Fruit fly (Drosophila melanogaster) whole organism, wandering third instar larva: ENCODE data around the gene Stt3A.
A peak's percentile ranks its signal among the peaks of the same experiment; 100 is the strongest.

ENCODE experiments used
- Abd-B ChIP-seq: fragments of >200 bp; optimal IDR thresholded peaks from 2 replicates; lab custom pipeline; 2017; ENCODE audit warnings: missing biosample characterization, missing genetic modification characterization
- CG32264 ChIP-seq: fragments of 200-800 bp; sonication (Bioruptor generic); optimal IDR thresholded peaks from 2 replicates; lab custom pipeline; 2016; ENCODE audit warnings: missing biosample characterization, missing genetic modification characterization
- CG9705 ChIP-seq: fragments of 200-800 bp; sonication (Bioruptor generic); optimal IDR thresholded peaks from 2 replicates; lab custom pipeline; 2018; ENCODE audit warnings: missing biosample characterization, mild to moderate bottlenecking, missing genetic modification characterization
- Dfd ChIP-seq: fragments of >200 bp; optimal IDR thresholded peaks from 2 replicates; lab custom pipeline; 2017; ENCODE audit warnings: missing biosample characterization, missing genetic modification characterization
- GATAd ChIP-seq: sonication (Bioruptor generic); optimal IDR thresholded peaks from 2 replicates; lab custom pipeline; 2016; ENCODE audit warnings: missing biosample characterization, missing genetic modification characterization
- HLH106 ChIP-seq: fragments of 200-800 bp; optimal IDR thresholded peaks from 3 replicates; lab custom pipeline; 2019; ENCODE audit warnings: missing biosample characterization, mild to moderate bottlenecking, missing genetic modification characterization, moderate library complexity
- Hnf4 ChIP-seq: fragments of 200-800 bp; sonication (Bioruptor generic); optimal IDR thresholded peaks from 2 replicates; lab custom pipeline; 2016; ENCODE audit warnings: missing biosample characterization, mild to moderate bottlenecking, missing genetic modification characterization
- Hr78 ChIP-seq: fragments of >200 bp; optimal IDR thresholded peaks from 2 replicates; lab custom pipeline; 2017; ENCODE audit warnings: missing biosample characterization, missing genetic modification characterization
- Myc ChIP-seq: fragments of >200 bp; optimal IDR thresholded peaks from 2 replicates; lab custom pipeline; 2017
- Rel ChIP-seq, 2 experiments: fragments of 200-800 bp; sonication (Bioruptor generic) in 1 of 2; optimal IDR thresholded peaks; 2 replicates in 1 of 2; 3 replicates in 1 of 2; lab custom pipeline; 2016 to 2019; ENCODE audit warnings: mild to moderate bottlenecking in 2 of 2, missing biosample characterization in 2 of 2, missing genetic modification characterization in 2 of 2, moderate library complexity in 1 of 2
- br ChIP-seq: fragments of 200-800 bp; sonication (Bioruptor generic); optimal IDR thresholded peaks from 2 replicates; lab custom pipeline; 2016; ENCODE audit warnings: missing biosample characterization, missing genetic modification characterization
- dl ChIP-seq, 2 experiments: fragments of 175-275, 200-275 bp in 1 of 2; fragments of 200-275 bp in 1 of 2; sonication (Bioruptor generic); optimal IDR thresholded peaks; lab custom pipeline; 2018; ENCODE audit warnings: mild to moderate bottlenecking in 2 of 2, missing biosample characterization in 2 of 2, missing genetic modification characterization in 2 of 2, moderate library complexity in 2 of 2; ENCODE audit not compliant: partially characterized antibody in 2 of 2, insufficient read depth in 1 of 2
- dmrt93B ChIP-seq: fragments of 200-800 bp; sonication (Bioruptor generic); optimal IDR thresholded peaks from 2 replicates; lab custom pipeline; 2018; ENCODE audit warnings: missing biosample characterization, mild to moderate bottlenecking, missing genetic modification characterization
- foxo ChIP-seq, 2 experiments: fragments of 200-800 bp; sonication (Bioruptor generic); optimal IDR thresholded peaks; 2 replicates in 1 of 2; 3 replicates in 1 of 2; lab custom pipeline; 2016 to 2017; ENCODE audit warnings: missing biosample characterization in 2 of 2, missing genetic modification characterization in 2 of 2
- fru ChIP-seq: fragments of 200-800 bp; sonication (Bioruptor generic); optimal IDR thresholded peaks from 3 replicates; lab custom pipeline; 2016; ENCODE audit warnings: missing biosample characterization, mild to moderate bottlenecking, missing genetic modification characterization
- h ChIP-seq: fragments of 200-800 bp; sonication (Bioruptor generic); optimal IDR thresholded peaks from 3 replicates; lab custom pipeline; 2016; ENCODE audit warnings: missing biosample characterization, mild to moderate bottlenecking, missing genetic modification characterization
- lola ChIP-seq: fragments of >200 bp; optimal IDR thresholded peaks from 2 replicates; lab custom pipeline; 2017; ENCODE audit warnings: missing biosample characterization, missing genetic modification characterization
- psq ChIP-seq: fragments of 200-800 bp; sonication (Bioruptor generic); optimal IDR thresholded peaks from 3 replicates; lab custom pipeline; 2017; ENCODE audit warnings: missing biosample characterization, mild to moderate bottlenecking, missing genetic modification characterization, moderate library complexity
- rgr ChIP-seq: fragments of 200-800 bp; sonication (Bioruptor generic); optimal IDR thresholded peaks from 3 replicates; lab custom pipeline; 2016; ENCODE audit warnings: missing biosample characterization, mild to moderate bottlenecking, missing genetic modification characterization
- sv ChIP-seq: fragments of 200-800 bp; sonication (Bioruptor generic); optimal IDR thresholded peaks from 3 replicates; lab custom pipeline; 2016; ENCODE audit warnings: missing biosample characterization, missing genetic modification characterization
- usp ChIP-seq: fragments of >200 bp; optimal IDR thresholded peaks from 2 replicates; lab custom pipeline; 2017; ENCODE audit warnings: missing biosample characterization, missing genetic modification characterization
- woc ChIP-seq: sonication (Bioruptor generic); optimal IDR thresholded peaks from 2 replicates; lab custom pipeline; 2016; ENCODE audit warnings: missing biosample characterization, mild to moderate bottlenecking, missing genetic modification characterization

Gene Stt3A

dm6 chrX:21042638-21043513 lies 10.9 kb downstream of the Stt3A start (continued):
- no peak for TF ChIP-seq lola
- TF ChIP-seq, all 38 proteins: peak for 18

dm6 chrX:21041825-21042224 lies 11.9 kb downstream of the Stt3A start, which contains the start of gene Mgstl:
Gene Mgstl, plus strand, starts transcription at chrX:21042125.
- TF ChIP-seq dl (GFP tag; optimal IDR thresholded peaks at IDR 0.05; lab: Kevin White, UChicago; ENCODE audit: insufficient read depth in 1 of 2, partially characterized antibody in 2 of 2) (no peak), woc (no peak), Rel (GFP tag; optimal IDR thresholded peaks at IDR 0.05; lab: Kevin White, UChicago) (no peak), Rel (tag; optimal IDR thresholded peaks at IDR 0.05; lab: Kevin White, UChicago) (no peak), Abd-B (GFP tag; lab: Kevin White, UChicago) (no peak), fru (GFP tag; lab: Kevin White, UChicago) (no peak)

- TF ChIP-seq CG9705 = no peak
- no peak for TF ChIP-seq fru (GFP tag; lab: Kevin White, UChicago)
- TF ChIP-seq Dfd (GFP tag; lab: Kevin White, UChicago) = no peak
- no peak for TF ChIP-seq Rel (GFP tag; optimal IDR thresholded peaks at IDR 0.05; lab: Kevin White, UChicago)
- no peak for TF ChIP-seq Rel (tag; optimal IDR thresholded peaks at IDR 0.05; lab: Kevin White, UChicago)
- TF ChIP-seq br = no peak
- no peak for TF ChIP-seq CG32264 (GFP tag; lab: Kevin White, UChicago)
These were observed 13.2 kb downstream of the Stt3A start, which contains the start of gene CG15449 for dm6 chrX:21040505-21040904. Gene CG15449, minus strand, starts transcription at chrX:21040605.

dm6 chrX:21035938-21036324 lies 17.8 kb downstream of the Stt3A start:
- no peak for TF ChIP-seq Hr78 (GFP tag; lab: Kevin White, UChicago)
- no peak for TF ChIP-seq Rel (GFP tag; optimal IDR thresholded peaks at IDR 0.05; lab: Kevin White, UChicago)
- TF ChIP-seq Rel (tag; optimal IDR thresholded peaks at IDR 0.05; lab: Kevin White, UChicago) = no peak
- TF ChIP-seq woc = peak; percentile 13

- peak; percentile 51 for TF ChIP-seq Hnf4
- no peak for TF ChIP-seq Dfd (GFP tag; lab: Kevin White, UChicago)
- peak; percentile 0 for TF ChIP-seq sv
- peak; percentile 36 for TF ChIP-seq rgr
- peak in 1 of 2 experiments; percentile 21 for TF ChIP-seq foxo (GFP tag; optimal IDR thresholded peaks at IDR 0.05; lab: Kevin White, UChicago)
- peak; percentile 84 for TF ChIP-seq psq (GFP tag; lab: Kevin White, UChicago)
- TF ChIP-seq HLH106 (tag; lab: Kevin White, UChicago) = peak; percentile 11
- TF ChIP-seq woc = no peak
These were observed 18.4 kb downstream of the Stt3A start, which contains the start of gene Ntf-2 for dm6 chrX:21035208-21035937. Gene Ntf-2, plus strand, starts transcription at chrX:21035469.

- TF ChIP-seq sv (no peak), Myc (lab: Kevin White, UChicago) (no peak), GATAd (GFP tag; lab: Kevin White, UChicago) (no peak), HLH106 (tag; lab: Kevin White, UChicago) (no peak), rgr (no peak), dmrt93B (GFP tag; lab: Kevin White, UChicago) (no peak)
These were observed 19.1 kb downstream of the Stt3A start for dm6 chrX:21034638-21035037.

- TF ChIP-seq usp (GFP tag; lab: Kevin White, UChicago) (no peak), Dfd (GFP tag; lab: Kevin White, UChicago) (no peak), rgr (no peak), Rel (GFP tag; optimal IDR thresholded peaks at IDR 0.05; lab: Kevin White, UChicago) (no peak), Rel (tag; optimal IDR thresholded peaks at IDR 0.05; lab: Kevin White, UChicago) (peak; percentile 67), h (GFP tag; lab: Kevin White, UChicago) (no peak)
These were observed 21.9 kb downstream of the Stt3A start, which contains the start of gene CG1529 for dm6 chrX:21031819-21032261. Gene CG1529, minus strand, starts transcription at chrX:21031950.
